Worm (Caenorhabditis elegans) whole organism, early embryonic: ENCODE data around the gene F46C5.9.

ENCODE experiments used
- F13C5.2 ChIP-seq: sonication (generic microtip); optimal IDR thresholded peaks from 2 replicates; lab custom pipeline; 2017; ENCODE audit warnings: mild to moderate bottlenecking, missing genetic modification characterization, inconsistent platforms, missing compliant biosample characterization
- ama-1 ChIP-seq: fragments of 150-350 bp; optimal IDR thresholded peaks from 2 replicates; lab custom pipeline; 2014
- ceh-13 ChIP-seq: fragments of 200-800 bp; sonication (Bioruptor generic); optimal IDR thresholded peaks from 2 replicates; lab custom pipeline; 2018; ENCODE audit warnings: mild to moderate bottlenecking, missing genetic modification characterization, missing compliant biosample characterization
- hmbx-1 ChIP-seq: sonication (generic microtip); optimal IDR thresholded peaks from 2 replicates; lab custom pipeline; 2016; ENCODE audit warnings: mild to moderate bottlenecking, missing genetic modification characterization, missing compliant biosample characterization
- pes-1 ChIP-seq: fragments of 200-800 bp; sonication (Bioruptor generic); IDR thresholded peaks from 2 replicates; pipeline ENCODE4 v1.3.6; 2022; ENCODE audit warnings: missing genetic modification reagents, missing genetic modification characterization, missing compliant biosample characterization
- tbx-37 ChIP-seq: fragments of 200-800 bp; sonication (Bioruptor generic); conservative IDR thresholded peaks from 2 replicates; pipeline ENCODE4 v1.3.6; 2022; ENCODE audit warnings: missing genetic modification reagents, missing genetic modification characterization, missing compliant biosample characterization
- tra-4 ChIP-seq: sonication (generic microtip); optimal IDR thresholded peaks from 2 replicates; lab custom pipeline; 2017; ENCODE audit warnings: missing genetic modification characterization, missing compliant biosample characterization

DNA sequence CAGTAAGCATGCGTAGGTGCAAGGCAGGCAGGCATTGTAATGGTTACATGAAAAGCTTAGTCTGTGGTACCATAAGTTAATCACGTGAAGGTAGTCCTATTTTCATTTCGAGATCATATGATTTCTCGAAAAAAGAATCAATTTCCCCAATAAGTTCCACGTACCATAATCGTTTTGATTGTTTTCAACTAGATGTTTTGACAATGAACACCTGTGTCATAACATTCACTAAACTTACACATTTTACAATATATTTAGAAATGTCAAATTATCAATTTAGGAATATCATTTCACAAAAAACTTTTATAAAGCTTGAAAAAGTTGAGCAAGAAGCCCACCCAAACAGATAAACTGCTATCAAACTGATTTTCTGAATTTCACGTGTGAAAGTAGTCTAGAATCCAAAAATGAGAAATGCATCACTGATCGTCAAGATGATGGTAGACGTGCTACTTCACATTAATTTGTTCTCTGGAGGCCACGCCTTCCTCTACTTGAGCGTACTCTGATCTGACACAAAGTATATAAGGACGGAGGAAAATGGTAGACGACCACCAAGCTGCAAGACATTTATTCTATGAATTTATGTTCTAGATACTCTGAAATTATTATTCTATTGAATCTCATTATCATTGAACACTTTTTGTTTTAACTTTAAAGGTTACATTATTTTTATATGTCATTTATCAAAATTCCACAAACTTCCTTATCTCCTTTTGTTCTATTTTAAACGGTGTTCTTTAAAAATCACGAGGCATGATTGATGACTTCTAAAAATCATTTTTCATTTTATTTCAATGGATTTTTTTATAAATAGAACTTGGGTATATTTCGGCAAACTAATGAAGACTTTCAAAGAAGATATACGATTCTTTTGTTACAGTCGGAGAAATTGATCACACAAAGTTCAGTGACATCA lies 8.7 kb upstream of the F46C5.9 start, which contains the start of gene F46C5.10:
- TF ChIP-seq ama-1 (lab: Kevin White, UChicago) (no peak), tbx-37 (GFP tag; lab: Robert Waterston, UW) (no peak), ceh-13 (no peak), hmbx-1 (tag; lab: Kevin White, UChicago) (no peak), F13C5.2 (tag; lab: Kevin White, UChicago) (no peak), tra-4 (tag; lab: Kevin White, UChicago) (no peak), pes-1 (GFP tag; lab: Robert Waterston, UW) (no peak)
